Fruit fly (Drosophila melanogaster): ENCODE measurements around the gene RPA2.
A peak's percentile ranks its signal among the peaks of the same experiment; 100 is the strongest.

Gene RPA2

dm6 chr2L:20918056-20918674, 7.8 kb downstream of the RPA2 start (continued):
- TF ChIP-seq lbe (GFP tag; optimal IDR thresholded peaks at IDR 0.05), result peak; percentile 74
- no peak for TF ChIP-seq exex (tag; optimal IDR thresholded peaks at IDR 0.05)
- no peak for TF ChIP-seq cad (GFP tag; optimal IDR thresholded peaks at IDR 0.05)
- TF ChIP-seq CG14965 (GFP tag; optimal IDR thresholded peaks at IDR 0.05; ENCODE audit: borderline replicate concordance), result no peak
- TF ChIP-seq gsb-n (tag; optimal IDR thresholded peaks at IDR 0.05), result peak; percentile 66
- peak; percentile 48 for TF ChIP-seq fu2 (GFP tag; optimal IDR thresholded peaks at IDR 0.05)
- no peak for TF ChIP-seq CG31441 (GFP tag; IDR thresholded peaks at IDR 0.05)
- no peak for TF ChIP-seq hth (optimal IDR thresholded peaks at IDR 0.05)
- peak; percentile 29 for TF ChIP-seq p53 (GFP tag; optimal IDR thresholded peaks at IDR 0.05)
- TF ChIP-seq HLH54F (GFP tag; optimal IDR thresholded peaks at IDR 0.05), result peak; percentile 53
- no peak for TF ChIP-seq Hmx (GFP tag; optimal IDR thresholded peaks at IDR 0.05)
- peak; percentile 79 for TF ChIP-seq nerfin-1 (tag; optimal IDR thresholded peaks at IDR 0.05)
- TF ChIP-seq amos (GFP tag; IDR thresholded peaks at IDR 0.05; ENCODE audit: partially characterized antibody), result no peak
- TF ChIP-seq gcm2 (GFP tag; optimal IDR thresholded peaks at IDR 0.05), result peak; percentile 69
- TF ChIP-seq CG32767 (GFP tag; IDR thresholded peaks at IDR 0.05), result peak; percentile 59; the same call in 1 of the 2 replicates
- TF ChIP-seq Side (GFP tag; optimal IDR thresholded peaks at IDR 0.05), result peak; percentile 83
- TF ChIP-seq Hsf (GFP tag; optimal IDR thresholded peaks at IDR 0.05), result peak; percentile 60
- TF ChIP-seq Meics (GFP tag; optimal IDR thresholded peaks at IDR 0.05), result no peak
- peak; percentile 94 for TF ChIP-seq Med (GFP tag)
- TF ChIP-seq CG3163 (GFP tag; optimal IDR thresholded peaks at IDR 0.05), result peak; percentile 61
- peak; percentile 4 for TF ChIP-seq Nf-YB (GFP tag; optimal IDR thresholded peaks at IDR 0.05)
- no peak for TF ChIP-seq CG5180 (GFP tag; optimal IDR thresholded peaks at IDR 0.05)
- peak; percentile 66 for TF ChIP-seq ems (GFP tag; optimal IDR thresholded peaks at IDR 0.05)
- no peak for TF ChIP-seq CG3065 (GFP tag; optimal IDR thresholded peaks at IDR 0.05)
- TF ChIP-seq CG9609 (GFP tag; optimal IDR thresholded peaks at IDR 0.05), result peak; percentile 43
- TF ChIP-seq fd64A (GFP tag; optimal IDR thresholded peaks at IDR 0.05), result no peak
- peak; percentile 73 for TF ChIP-seq CG11723 (GFP tag; optimal IDR thresholded peaks at IDR 0.05)
- TF ChIP-seq Atf6 (GFP tag; IDR thresholded peaks at IDR 0.05), result peak; percentile 79
- peak; percentile 92 for TF ChIP-seq sens (GFP tag)
- TF ChIP-seq CG14860 (GFP tag; IDR thresholded peaks at IDR 0.05; ENCODE audit: partially characterized antibody), result no peak
- peak; percentile 81 for TF ChIP-seq Dek (tag; optimal IDR thresholded peaks at IDR 0.05)
- no peak for TF ChIP-seq CG31365 (tag; optimal IDR thresholded peaks at IDR 0.05)
- TF ChIP-seq CG8388 (GFP tag; optimal IDR thresholded peaks at IDR 0.05), result peak; percentile 81
- peak; percentile 81 for TF ChIP-seq D19A (tag; optimal IDR thresholded peaks at IDR 0.05)
- peak; percentile 52 for TF ChIP-seq CG3847 (GFP tag; IDR thresholded peaks at IDR 0.05)
- no peak for TF ChIP-seq Dfd (GFP tag; optimal IDR thresholded peaks at IDR 0.05)
- TF ChIP-seq lmd (GFP tag; IDR thresholded peaks at IDR 0.05), result peak; percentile 58
- TF ChIP-seq gce (GFP tag; IDR thresholded peaks at IDR 0.05), result no peak
- TF ChIP-seq Camta (GFP tag; optimal IDR thresholded peaks at IDR 0.05), result peak; percentile 81
- TF ChIP-seq CG2202 (tag; optimal IDR thresholded peaks at IDR 0.05), result peak; percentile 31
- peak; percentile 65 for TF ChIP-seq dmrt11E (tag; optimal IDR thresholded peaks at IDR 0.05)
- peak; percentile 60 for TF ChIP-seq CG17568 (GFP tag; optimal IDR thresholded peaks at IDR 0.05)
- TF ChIP-seq CG1602 (GFP tag; optimal IDR thresholded peaks at IDR 0.05), result peak; percentile 34
- TF ChIP-seq Bdp1 (GFP tag; optimal IDR thresholded peaks at IDR 0.05), result peak; percentile 68
- no peak for TF ChIP-seq nom (GFP tag; optimal IDR thresholded peaks at IDR 0.05)
- peak; percentile 66 for TF ChIP-seq CG4820 (GFP tag; optimal IDR thresholded peaks at IDR 0.05)
- peak; percentile 58; the same call in 2 of the 3 replicates for TF ChIP-seq CG11695 (GFP tag; IDR thresholded peaks at IDR 0.05)
- TF ChIP-seq salm (tag; optimal IDR thresholded peaks at IDR 0.05), result peak; percentile 81
- TF ChIP-seq h (optimal IDR thresholded peaks at IDR 0.05), result no peak
- TF ChIP-seq ab (GFP tag; optimal IDR thresholded peaks at IDR 0.05), result no peak
- TF ChIP-seq caup (GFP tag; optimal IDR thresholded peaks at IDR 0.05; ENCODE audit: severe bottlenecking), result peak; percentile 76
